Fruit fly (Drosophila melanogaster) whole organism, embryonic: ENCODE results near the gene Drgx.
A peak's percentile ranks its signal among the peaks of the same experiment; 100 is the strongest.

Experiments used
- Atf3 ChIP-seq: fragments of 200-800 bp; sonication (Bioruptor generic); optimal IDR thresholded peaks from 3 replicates; lab custom pipeline; 2016; ENCODE audit warnings: missing biosample characterization, missing genetic modification characterization
- CG10543 ChIP-seq: fragments of 200-800 bp; sonication (Bioruptor generic); optimal IDR thresholded peaks from 3 replicates; lab custom pipeline; 2017; ENCODE audit warnings: missing biosample characterization, mild to moderate bottlenecking, missing genetic modification characterization, moderate library complexity
- CG11085 ChIP-seq: fragments of 200-800 bp; sonication (Bioruptor generic); IDR thresholded peaks from 2 replicates; pipeline ENCODE4 v1.3.6; 2022; ENCODE audit warnings: missing biosample characterization, missing genetic modification characterization
- CG12659 ChIP-seq: fragments of 200-800 bp; sonication (Bioruptor generic); optimal IDR thresholded peaks from 3 replicates; lab custom pipeline; 2017; ENCODE audit warnings: mild to moderate bottlenecking, missing biosample characterization, missing genetic modification reagents, missing genetic modification characterization
- CG13287 ChIP-seq: fragments of 200-800 bp; sonication (Bioruptor generic); IDR thresholded peaks from 2 replicates; pipeline ENCODE4 v1.3.6; 2022; ENCODE audit warnings: missing biosample characterization, missing genetic modification characterization; ENCODE audit not compliant: partially characterized antibody
- CG14710 ChIP-seq: fragments of 200-800 bp; sonication (Bioruptor generic); optimal IDR thresholded peaks from 3 replicates; lab custom pipeline; 2019; ENCODE audit warnings: missing biosample characterization, mild to moderate bottlenecking, missing genetic modification characterization, moderate library complexity
- CG1603 ChIP-seq: fragments of 200-800 bp; sonication (Bioruptor generic); optimal IDR thresholded peaks from 2 replicates; lab custom pipeline; 2019; ENCODE audit warnings: missing biosample characterization, mild to moderate bottlenecking, missing genetic modification characterization, moderate library complexity
- CG1647 ChIP-seq: fragments of 200-800 bp; sonication (Bioruptor generic); optimal IDR thresholded peaks from 3 replicates; lab custom pipeline; 2016; ENCODE audit warnings: missing biosample characterization, missing genetic modification characterization
- CG17361 ChIP-seq: fragments of 200-800 bp; sonication (Bioruptor generic); IDR thresholded peaks from 3 replicates; pipeline ENCODE4 v1.3.6; 2022; ENCODE audit warnings: missing biosample characterization, missing genetic modification characterization
- CG2678 ChIP-seq: fragments of 200-800 bp; sonication (Bioruptor generic); optimal IDR thresholded peaks from 3 replicates; lab custom pipeline; 2019; ENCODE audit warnings: missing biosample characterization, mild to moderate bottlenecking, missing genetic modification characterization, moderate library complexity
- CG34422 ChIP-seq: fragments of 200-800 bp; sonication (Bioruptor generic); IDR thresholded peaks from 3 replicates; pipeline ENCODE4 v1.3.6; 2022; ENCODE audit warnings: missing biosample characterization, missing genetic modification characterization
- CG3995 ChIP-seq: fragments of 200-800 bp; sonication (Bioruptor generic); optimal IDR thresholded peaks from 3 replicates; lab custom pipeline; 2016; ENCODE audit warnings: missing biosample characterization, missing genetic modification characterization
- CG4617 ChIP-seq: fragments of 200-800 bp; sonication (Bioruptor generic); optimal IDR thresholded peaks from 3 replicates; lab custom pipeline; 2016; ENCODE audit warnings: missing biosample characterization, missing genetic modification characterization, borderline replicate concordance
- CG4820 ChIP-seq: fragments of 200-800 bp; sonication (Bioruptor generic); optimal IDR thresholded peaks from 3 replicates; lab custom pipeline; 2016; ENCODE audit warnings: missing biosample characterization, missing genetic modification characterization
- CG9817 ChIP-seq: fragments of 200-800 bp; sonication (Bioruptor generic); optimal IDR thresholded peaks from 2 replicates; lab custom pipeline; 2018; ENCODE audit warnings: missing biosample characterization, mild to moderate bottlenecking, missing genetic modification characterization, moderate library complexity
- CkIIα-i1 ChIP-seq: fragments of 200-800 bp; sonication (Bioruptor generic); IDR thresholded peaks from 2 replicates; pipeline ENCODE4 v1.3.6; 2022; ENCODE audit warnings: missing biosample characterization, missing genetic modification characterization
- CoRest ChIP-seq: fragments of 200-800 bp; sonication (Bioruptor generic); optimal IDR thresholded peaks from 3 replicates; lab custom pipeline; 2018; ENCODE audit warnings: missing biosample characterization, mild to moderate bottlenecking, missing genetic modification characterization, moderate library complexity
- Deaf1 ChIP-seq: fragments of 200-800 bp; optimal IDR thresholded peaks from 3 replicates; lab custom pipeline; 2019; ENCODE audit warnings: missing biosample characterization, mild to moderate bottlenecking, missing genetic modification characterization, moderate library complexity
- Dll ChIP-seq: fragments of 200-800 bp; sonication (Bioruptor generic); IDR thresholded peaks from 4 replicates; pipeline ENCODE4 v1.3.6; 2022; ENCODE audit warnings: missing biosample characterization, missing genetic modification characterization; ENCODE audit not compliant: partially characterized antibody
- Doc3 ChIP-seq: fragments of 200-800 bp; sonication (Bioruptor generic); IDR thresholded peaks from 3 replicates; pipeline ENCODE4 v1.3.6; 2022; ENCODE audit warnings: missing biosample characterization, missing genetic modification characterization; ENCODE audit not compliant: partially characterized antibody
- Dref ChIP-seq: fragments of 200-800 bp; sonication (Bioruptor generic); IDR thresholded peaks from 2 replicates; pipeline ENCODE4 v1.3.6; 2022; ENCODE audit warnings: missing biosample characterization, missing genetic modification characterization
- Ets97D ChIP-seq: fragments of 200-800 bp; sonication (Bioruptor generic); optimal IDR thresholded peaks from 3 replicates; lab custom pipeline; 2016; ENCODE audit warnings: missing biosample characterization, missing genetic modification characterization
- Fer1 ChIP-seq: fragments of 200-800 bp; sonication (Bioruptor generic); optimal IDR thresholded peaks from 2 replicates; lab custom pipeline; 2017; ENCODE audit warnings: missing biosample characterization, mild to moderate bottlenecking, missing genetic modification characterization
- H2.0 ChIP-seq: fragments of 200-800 bp; sonication (Bioruptor generic); IDR thresholded peaks from 2 replicates; pipeline ENCODE4 v1.3.6; 2022; ENCODE audit warnings: missing biosample characterization, missing genetic modification characterization
- HLH4C ChIP-seq: fragments of 200-800 bp; sonication (Bioruptor generic); IDR thresholded peaks from 3 replicates; pipeline ENCODE4 v1.3.6; 2022; ENCODE audit warnings: missing biosample characterization, missing genetic modification characterization; ENCODE audit not compliant: partially characterized antibody
- Hmr ChIP-seq: fragments of 200-800 bp; sonication (Bioruptor generic); optimal IDR thresholded peaks from 3 replicates; lab custom pipeline; 2017; ENCODE audit warnings: mild to moderate bottlenecking, missing biosample characterization, missing genetic modification reagents, missing genetic modification characterization
- Hr51 ChIP-seq, 2 experiments: fragments of 200-800 bp; sonication (Bioruptor generic); optimal IDR thresholded peaks; 2 replicates in 1 of 2; 3 replicates in 1 of 2; lab custom pipeline; 2016 to 2018; ENCODE audit warnings: missing biosample characterization in 2 of 2, missing genetic modification characterization in 2 of 2, mild to moderate bottlenecking in 1 of 2, moderate library complexity in 1 of 2
- Kr ChIP-seq: fragments of 200-800 bp; sonication (Bioruptor generic); optimal IDR thresholded peaks from 2 replicates; lab custom pipeline; 2017; ENCODE audit warnings: missing biosample characterization, mild to moderate bottlenecking, missing genetic modification characterization
- Lhr ChIP-seq: fragments of 200-800 bp; sonication (Bioruptor generic); optimal IDR thresholded peaks from 3 replicates; lab custom pipeline; 2017; ENCODE audit warnings: mild to moderate bottlenecking, missing biosample characterization, missing genetic modification reagents, missing genetic modification characterization
- Sox100B ChIP-seq: fragments of 200-800 bp; sonication (Bioruptor generic); optimal IDR thresholded peaks from 3 replicates; lab custom pipeline; 2018; ENCODE audit warnings: missing biosample characterization, mild to moderate bottlenecking, missing genetic modification characterization
- abd-A ChIP-seq: fragments of 200-800 bp; sonication (Bioruptor generic); optimal IDR thresholded peaks from 3 replicates; lab custom pipeline; 2019; ENCODE audit warnings: missing biosample characterization, mild to moderate bottlenecking, missing genetic modification characterization, moderate library complexity
- bsh ChIP-seq, 2 experiments: fragments of 200-800 bp; sonication (Bioruptor generic); optimal IDR thresholded peaks; 2 replicates each; lab custom pipeline; 2017 to 2018; ENCODE audit warnings: mild to moderate bottlenecking in 2 of 2, missing biosample characterization in 2 of 2, missing genetic modification characterization in 2 of 2, moderate library complexity in 1 of 2
- crp ChIP-seq, 2 experiments: fragments of 200-800 bp; sonication (Bioruptor generic); optimal IDR thresholded peaks; 2 replicates in 1 of 2; 3 replicates in 1 of 2; lab custom pipeline; 2017; ENCODE audit warnings: missing biosample characterization in 2 of 2, missing genetic modification characterization in 2 of 2, mild to moderate bottlenecking in 1 of 2, moderate library complexity in 1 of 2
- ftz-f1 ChIP-seq: fragments of 200-800 bp; sonication (Bioruptor generic); optimal IDR thresholded peaks from 2 replicates; lab custom pipeline; 2016; ENCODE audit warnings: missing biosample characterization, missing genetic modification characterization
- hkb ChIP-seq, 2 experiments: fragments of 200-800 bp in 1 of 2; fragments of >200 bp in 1 of 2; sonication (Bioruptor generic) in 1 of 2; IDR thresholded peaks in 1 of 2; optimal IDR thresholded peaks in 1 of 2; 2 replicates each; pipeline versions ENCODE4 v1.3.6 to Lab custom; 2017 to 2022; ENCODE audit warnings: missing biosample characterization in 1 of 2, missing genetic modification characterization in 1 of 2
- kah ChIP-seq: fragments of 200-800 bp; sonication (Bioruptor generic); optimal IDR thresholded peaks from 2 replicates; lab custom pipeline; 2018; ENCODE audit warnings: missing biosample characterization, mild to moderate bottlenecking, missing genetic modification characterization
- nau ChIP-seq: fragments of 200-800 bp; sonication (Bioruptor generic); optimal IDR thresholded peaks from 3 replicates; lab custom pipeline; 2017; ENCODE audit warnings: missing biosample characterization, mild to moderate bottlenecking, missing genetic modification characterization, missing genetic modification reagents
- pzg ChIP-seq: fragments of 200-800 bp; sonication (Bioruptor generic); optimal IDR thresholded peaks from 3 replicates; lab custom pipeline; 2018; ENCODE audit warnings: missing biosample characterization, mild to moderate bottlenecking, missing genetic modification characterization, moderate library complexity
- scrt ChIP-seq: fragments of 200-800 bp; sonication (Bioruptor generic); optimal IDR thresholded peaks from 2 replicates; lab custom pipeline; 2018; ENCODE audit warnings: missing biosample characterization, mild to moderate bottlenecking, missing genetic modification characterization, moderate library complexity
- sob ChIP-seq: fragments of 200-800 bp; sonication (Bioruptor generic); IDR thresholded peaks from 2 replicates; pipeline ENCODE4 v1.3.6; 2022; ENCODE audit warnings: missing biosample characterization, missing genetic modification characterization
- ssp ChIP-seq: fragments of 200-800 bp; sonication (Bioruptor generic); IDR thresholded peaks from 2 replicates; pipeline ENCODE4 v1.3.6; 2022; ENCODE audit warnings: missing biosample characterization, missing genetic modification characterization
- tup ChIP-seq: fragments of 200-800 bp; sonication (Bioruptor generic); optimal IDR thresholded peaks from 2 replicates; lab custom pipeline; 2016; ENCODE audit warnings: missing biosample characterization, mild to moderate bottlenecking, missing genetic modification characterization, moderate library complexity
- unpg ChIP-seq: fragments of 200-800 bp; sonication (Bioruptor generic); optimal IDR thresholded peaks from 3 replicates; lab custom pipeline; 2018; ENCODE audit warnings: missing biosample characterization, mild to moderate bottlenecking, missing genetic modification characterization, moderate library complexity
- vnd ChIP-seq: fragments of 200-800 bp; sonication (Bioruptor generic); IDR thresholded peaks from 3 replicates; pipeline ENCODE4 v1.3.6; 2022; ENCODE audit warnings: missing biosample characterization, missing genetic modification characterization; ENCODE audit not compliant: partially characterized antibody
- wor ChIP-seq: fragments of 200-800 bp; sonication (Bioruptor generic); IDR thresholded peaks from 2 replicates; pipeline ENCODE4 v1.3.6; 2022; ENCODE audit warnings: missing biosample characterization, missing genetic modification characterization

The Drgx gene

DNA sequence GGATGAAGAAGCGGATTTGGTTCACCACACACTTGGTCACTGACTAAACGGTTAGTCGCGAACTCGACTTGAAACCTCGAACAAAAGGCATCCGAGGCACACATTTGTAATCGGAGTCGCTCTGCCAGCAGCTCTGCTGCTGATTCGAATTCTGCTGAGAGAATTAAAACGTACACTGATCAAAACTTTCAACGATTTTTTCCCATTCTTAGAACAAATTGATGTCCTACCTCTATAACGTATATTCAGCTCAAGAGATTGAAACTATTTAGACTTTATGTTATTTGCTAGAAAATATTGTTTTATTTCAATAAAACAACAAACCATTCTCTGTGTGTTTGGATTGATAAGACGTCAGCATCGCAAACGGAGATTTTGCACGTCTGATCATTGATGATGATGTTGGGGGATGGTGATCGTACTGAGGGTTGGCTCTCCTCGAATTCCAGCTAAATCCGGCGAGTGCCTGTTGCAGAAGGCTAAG lies 42.9 kb downstream of the Drgx start, which contains the start of gene CG31778 (continued):
- peak; percentile 12 for TF ChIP-seq Hmr (GFP tag; lab: Kevin White, UChicago)
- TF ChIP-seq CG34422 = no peak
- TF ChIP-seq H2.0 (GFP tag; lab: Robert Waterston, UW) = 0 out of 2 replicates have a peak, but pooled peaks have one; percentile 19
- peak; percentile 22 for TF ChIP-seq Fer1 (GFP tag; lab: Kevin White, UChicago)
- 0 out of 2 replicates have a peak, but pooled peaks have one; percentile 15 for TF ChIP-seq sob (GFP tag; lab: Robert Waterston, UW)
- TF ChIP-seq Atf3 (GFP tag; lab: Kevin White, UChicago) = no peak
- TF ChIP-seq Hr51 (GFP tag; optimal IDR thresholded peaks at IDR 0.05; lab: Kevin White, UChicago) = peak in 1 of 2 experiments; percentile 4
- TF ChIP-seq CG10543 = peak; percentile 0
- TF ChIP-seq CG2678 = peak; percentile 41
- no peak for TF ChIP-seq Lhr (GFP tag; lab: Kevin White, UChicago)

- no peak for TF ChIP-seq nau (GFP tag; lab: Kevin White, UChicago)
- peak; percentile 34 for TF ChIP-seq Deaf1 (tag; lab: Kevin White, UChicago)
- no peak for TF ChIP-seq unpg (GFP tag; lab: Kevin White, UChicago)
- no peak for TF ChIP-seq Kr (GFP tag; lab: Kevin White, UChicago)
- TF ChIP-seq scrt (GFP tag; lab: Kevin White, UChicago) = no peak
- TF ChIP-seq vnd = 0 out of 3 replicates have a peak, but pooled peaks have one; percentile 8
Measured at dm6 chr2L:3706963-3707362, 44.4 kb downstream of the Drgx start, which contains the start of gene CG31777. Gene CG31777 (minus strand): TSS chr2L:3707063.

- peak; percentile 63 for TF ChIP-seq pzg (GFP tag; lab: Kevin White, UChicago)
- no peak for TF ChIP-seq hkb (optimal IDR thresholded peaks at IDR 0.05; lab: Kevin White, UChicago)
- TF ChIP-seq hkb (GFP tag; IDR thresholded peaks at IDR 0.05; lab: Robert Waterston, UW) = no peak
- no peak for TF ChIP-seq tup
- peak; percentile 23; the same call in 1 of the 4 replicates for TF ChIP-seq Dll
- TF ChIP-seq CG14710 (tag; lab: Kevin White, UChicago) = peak; percentile 31
- TF ChIP-seq CG3995 (GFP tag; lab: Kevin White, UChicago) = no peak
- TF ChIP-seq crp (GFP tag; optimal IDR thresholded peaks at IDR 0.05; lab: Kevin White, UChicago) = peak; percentile 81 to 97
- TF ChIP-seq CkIIα-i1 (GFP tag; lab: Robert Waterston, UW) = no peak
- TF ChIP-seq CG1603 (tag; lab: Kevin White, UChicago) = peak; percentile 28
- TF ChIP-seq Sox100B (GFP tag; lab: Kevin White, UChicago) = peak; percentile 44
- TF ChIP-seq CG12659 = peak; percentile 34
- TF ChIP-seq Dref (GFP tag; lab: Robert Waterston, UW) = peak; percentile 37
- no peak for TF ChIP-seq kah (GFP tag; lab: Kevin White, UChicago)
- no peak for TF ChIP-seq bsh (GFP tag; optimal IDR thresholded peaks at IDR 0.05; lab: Kevin White, UChicago)
- no peak for TF ChIP-seq Doc3 (GFP tag; lab: Robert Waterston, UW)
- no peak for TF ChIP-seq scrt (GFP tag; lab: Kevin White, UChicago)
- 0 out of 3 replicates have a peak, but pooled peaks have one; percentile 8 for TF ChIP-seq CG17361
- no peak for TF ChIP-seq wor (GFP tag; lab: Robert Waterston, UW)
- TF ChIP-seq ftz-f1 = no peak
- peak; percentile 52; the same call in 1 of the 2 replicates for TF ChIP-seq CG13287 (GFP tag; lab: Robert Waterston, UW)
- peak; percentile 7 for TF ChIP-seq Ets97D (GFP tag; lab: Kevin White, UChicago)
- no peak for TF ChIP-seq abd-A (tag; lab: Kevin White, UChicago)
- no peak for TF ChIP-seq CG9817 (tag; lab: Kevin White, UChicago)
- peak; percentile 6 for TF ChIP-seq CG4617
- peak; percentile 31 for TF ChIP-seq CoRest
- TF ChIP-seq CG11085 (GFP tag; lab: Robert Waterston, UW) = no peak
- no peak for TF ChIP-seq HLH4C (GFP tag; lab: Robert Waterston, UW)
- no peak for TF ChIP-seq CG4820 (GFP tag; lab: Kevin White, UChicago)
- TF ChIP-seq ssp = no peak
- TF ChIP-seq CG1647 (GFP tag; lab: Kevin White, UChicago) = no peak
Measured at dm6 chr2L:3711665-3712064, 49.1 kb downstream of the Drgx start, which contains the start of gene cutlet. Gene cutlet (minus strand): TSS chr2L:3711748.
